Worm (Caenorhabditis elegans) whole organism, L3 larva: ENCODE data around the gene C05G5.3.

Source experiments
- aly-2 ChIP-seq: fragments of 150-350 bp; optimal IDR thresholded peaks from 2 replicates; lab custom pipeline; 2014; ENCODE audit warnings: missing biosample characterization, missing genetic modification characterization
- ama-1 ChIP-seq: fragments of 150-350 bp; optimal IDR thresholded peaks from 2 replicates; lab custom pipeline; 2018
- ceh-16 ChIP-seq: sonication (generic microtip); optimal IDR thresholded peaks from 2 replicates; lab custom pipeline; 2017; ENCODE audit warnings: missing biosample characterization, missing genetic modification characterization
- elt-1 ChIP-seq: fragments of 150-350 bp; optimal IDR thresholded peaks from 2 replicates; lab custom pipeline; 2014; ENCODE audit warnings: missing biosample characterization, missing genetic modification characterization
- hmg-11 ChIP-seq: sonication (generic microtip); optimal IDR thresholded peaks from 2 replicates; lab custom pipeline; 2016; ENCODE audit warnings: missing genetic modification characterization, missing compliant biosample characterization
- lsy-12 ChIP-seq: sonication (generic microtip); optimal IDR thresholded peaks from 2 replicates; lab custom pipeline; 2016; ENCODE audit warnings: mild to moderate bottlenecking, missing genetic modification characterization, missing compliant biosample characterization
- snpc-4 ChIP-seq: fragments of 150-350 bp; optimal IDR thresholded peaks from 2 replicates; lab custom pipeline; 2014; ENCODE audit warnings: missing biosample characterization, missing genetic modification characterization
- ztf-11 ChIP-seq: fragments of 150-350 bp; optimal IDR thresholded peaks from 2 replicates; lab custom pipeline; 2014; ENCODE audit warnings: missing biosample characterization, missing genetic modification characterization

ce11 chrX:14780176-14780575 is 28.4 kb upstream of the C05G5.3 start:
- TF ChIP-seq snpc-4 (no peak), ztf-11 (tag; lab: Kevin White, UChicago) (no peak), lsy-12 (tag; lab: Kevin White, UChicago) (no peak), ceh-16 (tag; lab: Kevin White, UChicago) (no peak), ama-1 (no peak), elt-1 (tag; lab: Kevin White, UChicago) (no peak), aly-2 (tag; lab: Kevin White, UChicago) (no peak), hmg-11 (tag; lab: Kevin White, UChicago) (no peak)
